Worm (Caenorhabditis elegans) whole organism, mixed stage, embryonic: ENCODE data around the gene F11D11.22.

ENCODE experiments used
- blmp-1 ChIP-seq: fragments of 150-350 bp; optimal IDR thresholded peaks from 2 replicates; lab custom pipeline; 2014; ENCODE audit warnings: missing biosample characterization, missing genetic modification characterization
- ceh-43 ChIP-seq: fragments of 200-800 bp; sonication (Bioruptor generic); optimal IDR thresholded peaks from 2 replicates; lab custom pipeline; 2018; ENCODE audit warnings: mild to moderate bottlenecking, missing genetic modification characterization, moderate library complexity, missing compliant biosample characterization
- ceh-83 ChIP-seq: fragments of 200-800 bp; sonication (Bioruptor generic); optimal IDR thresholded peaks from 2 replicates; lab custom pipeline; 2018; ENCODE audit warnings: mild to moderate bottlenecking, missing genetic modification characterization, missing compliant biosample characterization
- ces-1 ChIP-seq: fragments of 150-350 bp; optimal IDR thresholded peaks from 2 replicates; lab custom pipeline; 2014; ENCODE audit warnings: missing biosample characterization, missing genetic modification reagents, missing genetic modification characterization
- elt-1 ChIP-seq: sonication (generic microtip); optimal IDR thresholded peaks from 2 replicates; lab custom pipeline; 2017; ENCODE audit warnings: missing genetic modification characterization, mild to moderate bottlenecking, missing compliant biosample characterization, antibody characterized with exemption, moderate library complexity, borderline replicate concordance; ENCODE audit not compliant: insufficient read depth
- elt-3 ChIP-seq: fragments of 150-350 bp; optimal IDR thresholded peaks from 2 replicates; lab custom pipeline; 2014; ENCODE audit warnings: missing biosample characterization, missing genetic modification characterization
- flh-1 ChIP-seq: fragments of 200-800 bp; sonication (Bioruptor generic); optimal IDR thresholded peaks from 2 replicates; lab custom pipeline; 2018; ENCODE audit warnings: mild to moderate bottlenecking, missing genetic modification characterization, moderate library complexity, missing compliant biosample characterization
- lsy-2 ChIP-seq: fragments of 150-350 bp; optimal IDR thresholded peaks from 2 replicates; lab custom pipeline; 2014; ENCODE audit warnings: missing biosample characterization, missing genetic modification characterization
- nhr-237 ChIP-seq: fragments of 150-350 bp; optimal IDR thresholded peaks from 2 replicates; lab custom pipeline; 2014; ENCODE audit warnings: missing biosample characterization, missing genetic modification characterization
- nhr-28 ChIP-seq: fragments of 150-350 bp; optimal IDR thresholded peaks from 2 replicates; lab custom pipeline; 2014; ENCODE audit warnings: missing biosample characterization, missing genetic modification characterization
- nhr-76 ChIP-seq: sonication (generic microtip); optimal IDR thresholded peaks from 2 replicates; lab custom pipeline; 2017; ENCODE audit warnings: missing biosample characterization, missing genetic modification characterization
- pha-4 ChIP-seq: fragments of 150-350 bp; optimal IDR thresholded peaks from 2 replicates; lab custom pipeline; 2018; ENCODE audit warnings: missing biosample characterization, missing genetic modification reagents, missing genetic modification characterization
- snpc-4 ChIP-seq: fragments of 150-350 bp; optimal IDR thresholded peaks from 2 replicates; lab custom pipeline; 2014; ENCODE audit warnings: missing biosample characterization, missing genetic modification characterization

- TF ChIP-seq nhr-28 (tag; lab: Kevin White, UChicago) (no peak), elt-1 (no peak), blmp-1 (no peak), ceh-83 (GFP tag; lab: Kevin White, UChicago) (no peak), flh-1 (GFP tag; lab: Kevin White, UChicago) (no peak), ces-1 (no peak), snpc-4 (tag; lab: Kevin White, UChicago) (no peak), lsy-2 (tag; lab: Kevin White, UChicago) (no peak), nhr-237 (no peak), nhr-76 (tag; lab: Kevin White, UChicago) (no peak), elt-3 (no peak), pha-4 (no peak), ceh-43 (GFP tag; lab: Kevin White, UChicago) (no peak)
Measured at ce11 chrV:18802077-18802476, 39.9 kb downstream of the F11D11.22 start, which contains the start of gene C54E10.11.
